Worm (Caenorhabditis elegans) whole organism, L4 larva: ENCODE results near the gene nspc-19.

Experiments
- F44E2.7 ChIP-seq: fragments of 200-800 bp; sonication (Bioruptor generic); IDR thresholded peaks from 2 replicates; pipeline ENCODE4 v2.1.2; 2022; ENCODE audit warnings: missing genetic modification characterization, missing compliant biosample characterization
- F49E8.2 ChIP-seq: sonication (generic microtip); optimal IDR thresholded peaks from 2 replicates; lab custom pipeline; 2016; ENCODE audit warnings: missing compliant biosample characterization, mild to moderate bottlenecking, missing genetic modification characterization, borderline replicate concordance
- T20F7.1 ChIP-seq: fragments of 200-800 bp; sonication (Bioruptor generic); optimal IDR thresholded peaks from 2 replicates; lab custom pipeline; 2018; ENCODE audit warnings: mild to moderate bottlenecking, missing genetic modification characterization, missing compliant biosample characterization
- T26A8.4 ChIP-seq: fragments of 200-800 bp; sonication (Bioruptor generic); IDR thresholded peaks from 2 replicates; pipeline ENCODE4 v1.3.6; 2022; ENCODE audit warnings: missing genetic modification characterization, missing compliant biosample characterization
- Y75B8A.6 ChIP-seq: fragments of 200-800 bp; sonication (Bioruptor generic); IDR thresholded peaks from 2 replicates; pipeline ENCODE4 v1.3.6; 2022; ENCODE audit warnings: missing genetic modification reagents, missing genetic modification characterization, missing compliant biosample characterization
- ZK546.5 ChIP-seq, 2 experiments: sonication (generic microtip); optimal IDR thresholded peaks; 2 replicates each; lab custom pipeline; 2017; ENCODE audit warnings: missing biosample characterization in 2 of 2, missing genetic modification characterization in 2 of 2
- aha-1 ChIP-seq: fragments of 150-350 bp; peaks from one replicate; lab custom pipeline; 2014; ENCODE audit warnings: missing biosample characterization, missing genetic modification characterization
- ama-1 ChIP-seq: fragments of 150-350 bp; optimal IDR thresholded peaks from 2 replicates; lab custom pipeline; 2014; ENCODE audit warnings: inconsistent platforms, mixed read lengths
- attf-4 ChIP-seq: sonication (generic microtip); optimal IDR thresholded peaks from 3 replicates; lab custom pipeline; 2017; ENCODE audit warnings: missing biosample characterization, missing genetic modification characterization
- ceh-20 ChIP-seq: fragments of 200-800 bp; sonication (Bioruptor generic); IDR thresholded peaks from 2 replicates; pipeline ENCODE4 v1.3.6; 2022; ENCODE audit warnings: missing genetic modification reagents, missing genetic modification characterization, missing compliant biosample characterization
- ceh-28 ChIP-seq: fragments of 150-350 bp; optimal IDR thresholded peaks from 2 replicates; lab custom pipeline; 2014; ENCODE audit warnings: missing biosample characterization, missing genetic modification reagents, missing genetic modification characterization
- ceh-32 ChIP-seq: sonication (generic microtip); optimal IDR thresholded peaks from 2 replicates; lab custom pipeline; 2016; ENCODE audit warnings: mild to moderate bottlenecking, missing genetic modification characterization, missing compliant biosample characterization; ENCODE audit not compliant: poor library complexity
- ces-1 ChIP-seq: fragments of 150-350 bp; sonication (generic microtip); optimal IDR thresholded peaks from 4 replicates; lab custom pipeline; 2014; ENCODE audit warnings: missing biosample characterization, missing genetic modification reagents, missing genetic modification characterization
- daf-16 ChIP-seq, 3 experiments: sonication (generic microtip); optimal IDR thresholded peaks; 2 replicates each; lab custom pipeline; 2016 to 2017; ENCODE audit warnings: missing genetic modification characterization in 3 of 3, missing genetic modification reagents in 3 of 3, mild to moderate bottlenecking in 2 of 3, missing compliant biosample characterization in 2 of 3, missing biosample characterization in 1 of 3, moderate library complexity in 1 of 3
- dmd-6 ChIP-seq: fragments of 200-800 bp; sonication (Bioruptor generic); IDR thresholded peaks from 2 replicates; pipeline ENCODE4 v1.3.6; 2022; ENCODE audit warnings: missing genetic modification reagents, missing genetic modification characterization, missing compliant biosample characterization
- dmd-8 ChIP-seq: fragments of 200-800 bp; sonication (Bioruptor generic); IDR thresholded peaks from 2 replicates; pipeline ENCODE4 v1.3.6; 2022; ENCODE audit warnings: missing genetic modification characterization, missing compliant biosample characterization
- egl-27 ChIP-seq: sonication (generic microtip); optimal IDR thresholded peaks from 3 replicates; lab custom pipeline; 2017; ENCODE audit warnings: missing biosample characterization, missing genetic modification reagents, missing genetic modification characterization
- fos-1 ChIP-seq: fragments of 150-350 bp; optimal IDR thresholded peaks from 2 replicates; lab custom pipeline; 2014; ENCODE audit warnings: missing biosample characterization, missing genetic modification characterization
- hlh-30 ChIP-seq: sonication (generic microtip); optimal IDR thresholded peaks from 2 replicates; lab custom pipeline; 2017; ENCODE audit warnings: antibody characterized with exemption, mild to moderate bottlenecking, missing genetic modification characterization, missing compliant biosample characterization; ENCODE audit not compliant: insufficient read depth
- jun-1 ChIP-seq: fragments of 150-350 bp; optimal IDR thresholded peaks from 2 replicates; lab custom pipeline; 2014; ENCODE audit warnings: missing biosample characterization, missing genetic modification reagents, missing genetic modification characterization
- lim-7 ChIP-seq: fragments of 200-800 bp; sonication (Bioruptor generic); IDR thresholded peaks from 2 replicates; pipeline ENCODE4 v1.3.6; 2022; ENCODE audit warnings: missing genetic modification characterization, missing compliant biosample characterization
- lin-1 ChIP-seq: fragments of 200-800 bp; sonication (Bioruptor generic); IDR thresholded peaks from 2 replicates; pipeline ENCODE4 v1.3.6; 2022; ENCODE audit warnings: missing genetic modification reagents, missing genetic modification characterization, missing compliant biosample characterization
- mdl-1 ChIP-seq, 2 experiments: fragments of 150-350 bp in 1 of 2; sonication (generic microtip) in 1 of 2; optimal IDR thresholded peaks; 2 replicates each; lab custom pipeline; 2014 to 2017; ENCODE audit warnings: missing biosample characterization in 2 of 2, missing genetic modification characterization in 2 of 2
- mdt-29 ChIP-seq: fragments of 200-800 bp; sonication (Bioruptor generic); IDR thresholded peaks from 2 replicates; pipeline ENCODE4 v1.3.6; 2022; ENCODE audit warnings: missing genetic modification reagents, missing genetic modification characterization, missing compliant biosample characterization
- mes-2 ChIP-seq: sonication (generic microtip); optimal IDR thresholded peaks from 2 replicates; lab custom pipeline; 2016; ENCODE audit warnings: missing genotype, mild to moderate bottlenecking, missing genetic modification characterization, missing compliant biosample characterization; ENCODE audit not compliant: poor library complexity, severe bottlenecking
- mxl-2 ChIP-seq: fragments of 200-800 bp; sonication (Bioruptor generic); conservative IDR thresholded peaks from 2 replicates; pipeline ENCODE4 v1.3.6; 2022; ENCODE audit warnings: missing genetic modification reagents, missing genetic modification characterization, missing compliant biosample characterization
- nhr-11 ChIP-seq: fragments of 150-350 bp; optimal IDR thresholded peaks from 2 replicates; lab custom pipeline; 2014; ENCODE audit warnings: missing biosample characterization, missing genetic modification characterization
- nhr-237 ChIP-seq: sonication (generic microtip); optimal IDR thresholded peaks from 2 replicates; lab custom pipeline; 2017; ENCODE audit warnings: missing biosample characterization, missing genetic modification characterization
- nhr-25 ChIP-seq: sonication (generic microtip); optimal IDR thresholded peaks from 2 replicates; lab custom pipeline; 2017; ENCODE audit warnings: missing genetic modification characterization, mild to moderate bottlenecking, missing compliant biosample characterization, antibody characterized with exemption, moderate library complexity, borderline replicate concordance; ENCODE audit not compliant: insufficient read depth
- nhr-6 ChIP-seq: fragments of 150-350 bp; optimal IDR thresholded peaks from 2 replicates; lab custom pipeline; 2014; ENCODE audit warnings: missing biosample characterization, missing genetic modification characterization
- nhr-76 ChIP-seq: fragments of 150-350 bp; optimal IDR thresholded peaks from 2 replicates; lab custom pipeline; 2014; ENCODE audit warnings: missing biosample characterization, missing genetic modification characterization
- nhr-77 ChIP-seq: fragments of 150-350 bp; optimal IDR thresholded peaks from 2 replicates; lab custom pipeline; 2014; ENCODE audit warnings: missing biosample characterization, missing genetic modification characterization
- pqm-1 ChIP-seq: sonication (generic microtip); optimal IDR thresholded peaks from 2 replicates; lab custom pipeline; 2017; ENCODE audit warnings: missing biosample characterization, missing genetic modification characterization
- saeg-2 ChIP-seq: fragments of 200-800 bp; sonication (Bioruptor generic); IDR thresholded peaks from 2 replicates; pipeline ENCODE4 v1.3.6; 2022; ENCODE audit warnings: missing genetic modification reagents, missing genetic modification characterization, missing compliant biosample characterization
- sdz-12 ChIP-seq: fragments of 200-800 bp; sonication (Bioruptor generic); optimal IDR thresholded peaks from 2 replicates; lab custom pipeline; 2018; ENCODE audit warnings: mild to moderate bottlenecking, missing genetic modification characterization, missing compliant biosample characterization
- set-16 ChIP-seq: fragments of 200-800 bp; sonication (Bioruptor generic); IDR thresholded peaks from 2 replicates; pipeline ENCODE4 v1.3.6; 2022; ENCODE audit warnings: missing genetic modification reagents, missing genetic modification characterization, missing compliant biosample characterization
- skn-1 ChIP-seq: fragments of 150-350 bp; optimal IDR thresholded peaks from 2 replicates; lab custom pipeline; 2014; ENCODE audit warnings: missing biosample characterization, missing genetic modification characterization
- snpc-1.2 ChIP-seq: fragments of 200-800 bp; sonication (Bioruptor generic); IDR thresholded peaks from 2 replicates; pipeline ENCODE4 v1.3.6; 2022; ENCODE audit warnings: missing genetic modification reagents, missing genetic modification characterization, missing compliant biosample characterization
- spr-1 ChIP-seq: sonication (generic microtip); optimal IDR thresholded peaks from 2 replicates; lab custom pipeline; 2016; ENCODE audit warnings: mild to moderate bottlenecking, missing genetic modification characterization, missing compliant biosample characterization
- tag-97 ChIP-seq: fragments of 200-800 bp; sonication (Bioruptor generic); IDR thresholded peaks from 2 replicates; pipeline ENCODE4 v1.3.6; 2022; ENCODE audit warnings: missing genetic modification characterization, missing compliant biosample characterization
- tra-1 ChIP-seq: fragments of 200-800 bp; sonication (Bioruptor generic); IDR thresholded peaks from 2 replicates; pipeline ENCODE4 v1.3.6; 2022; ENCODE audit warnings: missing genetic modification reagents, missing genetic modification characterization, missing compliant biosample characterization
- unc-130 ChIP-seq: sonication (generic microtip); optimal IDR thresholded peaks from 2 replicates; lab custom pipeline; 2016; ENCODE audit warnings: missing genetic modification reagents, missing genetic modification characterization, missing compliant biosample characterization
- zfp-2 ChIP-seq: sonication (generic microtip); optimal IDR thresholded peaks from 2 replicates; lab custom pipeline; 2016; ENCODE audit warnings: mild to moderate bottlenecking, missing genetic modification characterization, missing compliant biosample characterization
- zfp-3 ChIP-seq: fragments of 200-800 bp; sonication (Bioruptor generic); conservative IDR thresholded peaks from 2 replicates; pipeline ENCODE4 v1.3.6; 2022; ENCODE audit warnings: missing genetic modification reagents, missing genetic modification characterization, missing compliant biosample characterization
- zip-11 ChIP-seq: fragments of 200-800 bp; sonication (Bioruptor generic); IDR thresholded peaks from 2 replicates; pipeline ENCODE4 v1.3.6; 2022; ENCODE audit warnings: missing genetic modification characterization, missing compliant biosample characterization
- zip-2 ChIP-seq: fragments of 150-350 bp; optimal IDR thresholded peaks from 2 replicates; lab custom pipeline; 2014; ENCODE audit warnings: missing biosample characterization, missing genetic modification characterization
- ztf-11 ChIP-seq: fragments of 150-350 bp; optimal IDR thresholded peaks from 2 replicates; lab custom pipeline; 2014; ENCODE audit warnings: missing biosample characterization, missing genetic modification characterization
- ztf-7 ChIP-seq: fragments of 150-350 bp; optimal IDR thresholded peaks from 2 replicates; lab custom pipeline; 2014; ENCODE audit warnings: missing biosample characterization, missing genetic modification characterization

The nspc-19 gene

DNA sequence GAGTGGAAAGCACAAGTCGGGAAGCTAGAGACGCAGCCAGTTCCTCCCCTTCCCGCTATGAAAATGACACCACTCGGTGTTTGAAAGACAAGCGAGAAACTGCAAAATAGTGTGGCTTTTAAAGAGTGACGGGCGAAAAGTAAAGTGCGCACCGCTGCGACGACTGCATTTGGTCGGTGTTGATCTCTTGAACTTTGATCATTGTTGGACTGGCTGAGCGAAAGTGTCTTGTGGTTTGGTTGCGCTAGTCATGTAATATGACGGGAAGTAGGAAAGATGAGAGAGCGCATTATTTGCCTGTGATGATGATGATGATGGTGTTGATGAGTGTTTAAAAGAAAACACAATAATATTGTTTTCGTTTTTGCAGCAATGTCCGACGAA lies 31.8 kb downstream of the nspc-19 start (continued):
- TF ChIP-seq nhr-237 (peak; percentile 72), lim-7 (GFP tag; lab: Robert Waterston, UW) (no peak), ZK546.5 (tag; optimal IDR thresholded peaks at IDR 0.05; lab: Kevin White, UChicago) (no peak), fos-1 (tag; lab: Kevin White, UChicago) (peak; percentile 73), skn-1 (tag; lab: Kevin White, UChicago) (no peak), nhr-11 (peak; percentile 83), unc-130 (GFP tag; lab: Kevin White, UChicago) (no peak), lin-1 (GFP tag; lab: Robert Waterston, UW) (peak; percentile 92), spr-1 (tag; lab: Kevin White, UChicago) (peak; percentile 63), ztf-7 (tag; lab: Kevin White, UChicago) (peak; percentile 65)

DNA sequence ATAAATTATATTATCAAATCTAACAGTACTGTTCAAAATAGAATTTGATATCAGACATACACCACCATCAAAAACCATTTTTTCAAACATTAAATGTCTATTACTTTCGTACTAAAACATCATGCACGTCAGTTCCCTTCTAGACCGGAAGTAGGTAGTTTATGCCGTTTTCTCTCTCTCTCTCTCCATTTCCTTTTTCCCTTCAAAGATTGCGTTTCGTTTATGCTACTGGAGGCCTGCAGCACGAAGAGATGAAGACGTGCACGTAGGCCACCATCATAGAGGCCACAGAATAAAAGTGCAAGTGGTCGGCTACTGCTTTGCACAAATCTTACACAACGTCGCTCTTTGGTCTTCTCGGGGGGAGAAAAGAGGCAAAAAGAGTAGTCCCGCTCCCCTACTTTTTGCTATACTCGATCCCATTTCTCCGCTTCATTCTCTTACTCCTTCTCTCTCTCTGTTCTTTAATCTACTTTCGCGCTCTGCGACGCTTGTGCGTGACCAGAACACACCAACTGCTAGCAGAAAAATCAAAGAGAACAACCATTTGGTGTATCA lies 33.0 kb downstream of the nspc-19 start:
- TF ChIP-seq zip-2 (tag; lab: Kevin White, UChicago) (no peak), dmd-6 (peak; percentile 77; the same call in 1 of the 2 replicates), saeg-2 (GFP tag; lab: Robert Waterston, UW) (peak; percentile 86), mxl-2 (GFP tag; lab: Robert Waterston, UW) (no peak), T26A8.4 (GFP tag; lab: Robert Waterston, UW) (no peak), mdl-1 (tag; optimal IDR thresholded peaks at IDR 0.05; lab: Kevin White, UChicago) (peak; percentile 55 to 71), ceh-28 (tag; lab: Kevin White, UChicago) (no peak), nhr-76 (no peak), ceh-20 (GFP tag; lab: Robert Waterston, UW) (peak; percentile 80), ceh-32 (tag; lab: Kevin White, UChicago) (peak; percentile 24), nhr-6 (tag; lab: Kevin White, UChicago) (no peak), aha-1 (tag; lab: Kevin White, UChicago) (peak; percentile 94), F49E8.2 (tag; lab: Kevin White, UChicago) (no peak), set-16 (GFP tag; lab: Robert Waterston, UW) (peak; percentile 46), ztf-7 (tag; lab: Kevin White, UChicago) (no peak), ama-1 (lab: Kevin White, UChicago) (peak; percentile 40), zfp-2 (tag; lab: Kevin White, UChicago) (no peak), unc-130 (GFP tag; lab: Kevin White, UChicago) (no peak), egl-27 (tag; lab: Kevin White, UChicago) (no peak), attf-4 (tag; lab: Kevin White, UChicago) (no peak), hlh-30 (peak; percentile 80), T20F7.1 (GFP tag; lab: Kevin White, UChicago) (no peak), sdz-12 (GFP tag; lab: Kevin White, UChicago) (no peak), jun-1 (no peak), pqm-1 (tag; lab: Kevin White, UChicago) (peak; percentile 2), fos-1 (tag; lab: Kevin White, UChicago) (no peak), ztf-11 (tag; lab: Kevin White, UChicago) (no peak), lin-1 (GFP tag; lab: Robert Waterston, UW) (peak; percentile 9; the same call in 1 of the 2 replicates), tag-97 (GFP tag; lab: Robert Waterston, UW) (no peak; the same call in 1 of the 2 replicates), Y75B8A.6 (GFP tag; lab: Robert Waterston, UW) (no peak), mes-2 (tag; lab: Kevin White, UChicago) (no peak), dmd-8 (GFP tag; lab: Robert Waterston, UW) (0 out of 2 replicates have a peak, but pooled peaks have one; percentile 56), ces-1 (GFP tag; lab: Kevin White, UChicago) (peak; percentile 42), snpc-1.2 (GFP tag; lab: Robert Waterston, UW) (no peak), nhr-77 (tag; lab: Kevin White, UChicago) (no peak), tra-1 (GFP tag; lab: Robert Waterston, UW) (peak; percentile 80), nhr-25 (peak; percentile 72), zip-11 (GFP tag; lab: Robert Waterston, UW) (no peak), F44E2.7 (GFP tag; lab: Robert Waterston, UW) (no peak), zfp-3 (GFP tag; lab: Robert Waterston, UW) (no peak), spr-1 (tag; lab: Kevin White, UChicago) (no peak), daf-16 (GFP tag; optimal IDR thresholded peaks at IDR 0.05; lab: Kevin White, UChicago) (no peak), daf-16 (tag; optimal IDR thresholded peaks at IDR 0.05; lab: Kevin White, UChicago) (peak; percentile 53), mdt-29 (GFP tag; lab: Robert Waterston, UW) (no peak; the same call in 1 of the 2 replicates)
